Worm (Caenorhabditis elegans) whole organism, L3 larva: ENCODE data around the gene Y22D7AR.14.

Experiments used
- ZK546.5 ChIP-seq: sonication (generic microtip); optimal IDR thresholded peaks from 2 replicates; lab custom pipeline; 2017; ENCODE audit warnings: missing biosample characterization, missing genetic modification characterization
- aly-2 ChIP-seq: fragments of 150-350 bp; optimal IDR thresholded peaks from 2 replicates; lab custom pipeline; 2014; ENCODE audit warnings: missing biosample characterization, missing genetic modification characterization
- ama-1 ChIP-seq: fragments of 150-350 bp; optimal IDR thresholded peaks from 2 replicates; lab custom pipeline; 2018
- egl-27 ChIP-seq: sonication (generic microtip); optimal IDR thresholded peaks from 4 replicates; lab custom pipeline; 2017; ENCODE audit warnings: missing biosample characterization, missing genetic modification reagents, missing genetic modification characterization
- elt-3 ChIP-seq, 3 experiments: fragments of 150-350 bp in 1 of 3; sonication (generic microtip) in 2 of 3; optimal IDR thresholded peaks; 2 replicates in 2 of 3; 4 replicates in 1 of 3; lab custom pipeline; 2014 to 2017; ENCODE audit warnings: missing biosample characterization in 3 of 3, missing genetic modification characterization in 3 of 3
- fos-1 ChIP-seq: fragments of 150-350 bp; optimal IDR thresholded peaks from 2 replicates; lab custom pipeline; 2014; ENCODE audit warnings: missing biosample characterization, missing genetic modification characterization
- mml-1 ChIP-seq: fragments of 150-350 bp; sonication (generic microtip); optimal IDR thresholded peaks from 3 replicates; lab custom pipeline; 2014; ENCODE audit warnings: missing biosample characterization, missing genetic modification characterization
- nfya-1 ChIP-seq: sonication (generic microtip); optimal IDR thresholded peaks from 2 replicates; lab custom pipeline; 2017; ENCODE audit warnings: missing genetic modification characterization, mild to moderate bottlenecking, missing compliant biosample characterization, antibody characterized with exemption, moderate library complexity; ENCODE audit not compliant: insufficient read depth
- pha-4 ChIP-seq: fragments of 150-350 bp; optimal IDR thresholded peaks from 2 replicates; lab custom pipeline; 2014; ENCODE audit warnings: missing biosample characterization, missing genetic modification reagents, missing genetic modification characterization
- pqm-1 ChIP-seq: fragments of 150-350 bp; optimal IDR thresholded peaks from 2 replicates; lab custom pipeline; 2017; ENCODE audit warnings: missing biosample characterization, missing genetic modification characterization, inconsistent platforms
- snpc-4 ChIP-seq: fragments of 150-350 bp; optimal IDR thresholded peaks from 2 replicates; lab custom pipeline; 2014; ENCODE audit warnings: missing biosample characterization, missing genetic modification characterization
- tbx-2 ChIP-seq: sonication (generic microtip); optimal IDR thresholded peaks from 2 replicates; lab custom pipeline; 2016; ENCODE audit warnings: mild to moderate bottlenecking, missing genetic modification characterization, missing compliant biosample characterization
- unc-62 ChIP-seq: fragments of 150-350 bp; sonication (generic microtip); optimal IDR thresholded peaks from 4 replicates; lab custom pipeline; 2014; ENCODE audit warnings: missing biosample characterization, missing genetic modification reagents, missing genetic modification characterization
- zag-1 ChIP-seq: fragments of 150-350 bp; optimal IDR thresholded peaks from 2 replicates; lab custom pipeline; 2014; ENCODE audit warnings: missing biosample characterization, missing genetic modification characterization

DNA sequence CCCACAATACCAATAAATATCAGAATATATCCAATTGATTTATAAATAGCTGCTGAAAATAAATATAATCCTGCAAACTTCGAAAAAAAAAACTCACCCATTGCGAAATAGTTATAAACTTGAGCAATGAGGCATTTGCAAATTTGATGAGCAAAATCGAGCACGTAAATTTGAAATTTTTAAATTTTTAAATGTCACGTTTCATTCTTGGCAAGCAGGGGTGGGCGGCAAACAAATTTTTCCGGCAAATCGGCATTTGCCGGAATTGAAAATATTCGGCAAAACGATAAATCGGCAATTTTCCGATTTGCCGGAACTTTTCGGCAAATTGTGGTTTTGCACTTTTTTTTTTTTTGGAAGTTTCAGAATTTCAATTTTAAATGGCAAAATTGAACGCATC is at the start of gene Y22D7AR.14:
- TF ChIP-seq snpc-4 (no peak), zag-1 (tag; lab: Kevin White, UChicago) (no peak), egl-27 (tag; lab: Kevin White, UChicago) (no peak), nfya-1 (tag; lab: Kevin White, UChicago) (no peak), fos-1 (no peak), aly-2 (tag; lab: Kevin White, UChicago) (no peak), unc-62 (no peak), ama-1 (lab: Kevin White, UChicago) (no peak), elt-3 (tag; optimal IDR thresholded peaks at IDR 0.05; lab: Kevin White, UChicago) (no peak), ZK546.5 (tag; lab: Kevin White, UChicago) (no peak), mml-1 (tag; lab: Kevin White, UChicago) (no peak), pha-4 (tag; lab: Kevin White, UChicago) (no peak), pqm-1 (no peak), tbx-2 (tag; lab: Kevin White, UChicago) (no peak)
